Fruit fly (Drosophila melanogaster): ENCODE measurements around the gene sina.
A peak's percentile ranks its signal among the peaks of the same experiment; 100 is the strongest.

The sina gene

DNA sequence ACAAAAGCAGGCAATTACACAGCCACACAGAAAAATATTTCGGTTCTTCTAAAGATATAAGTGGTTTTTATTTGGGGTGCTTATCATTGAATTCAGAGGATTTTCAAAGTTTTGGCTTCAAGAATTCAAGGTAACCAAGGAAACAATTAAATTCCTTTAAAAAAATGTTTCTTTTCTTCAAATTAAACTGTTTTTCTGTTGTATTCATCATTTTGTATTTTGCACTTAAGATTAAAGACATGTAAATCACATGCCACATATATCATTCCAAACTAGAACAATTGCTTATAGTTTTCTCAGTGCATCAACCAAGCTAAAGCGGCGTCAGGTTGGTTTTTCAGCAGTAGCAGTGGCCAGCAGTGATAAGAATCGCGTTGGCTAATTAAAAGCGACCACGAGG lies 13.0 kb upstream of the sina start (continued):
- no peak for TF ChIP-seq CG12942 (GFP tag; optimal IDR thresholded peaks at IDR 0.05)
- TF ChIP-seq PHDP (tag; optimal IDR thresholded peaks at IDR 0.05) = peak; percentile 16
- TF ChIP-seq GATAe (GFP tag; conservative IDR thresholded peaks at IDR 0.05) = no peak
- peak; percentile 16 for TF ChIP-seq CG3281 (GFP tag; optimal IDR thresholded peaks at IDR 0.05)
- TF ChIP-seq CG10147 (GFP tag; optimal IDR thresholded peaks at IDR 0.05) = peak; percentile 14
- TF ChIP-seq CG6765 (GFP tag; optimal IDR thresholded peaks at IDR 0.05) = peak; percentile 15
- no peak for TF ChIP-seq run (tag; optimal IDR thresholded peaks at IDR 0.05)
- TF ChIP-seq crc (GFP tag; optimal IDR thresholded peaks at IDR 0.05) = peak; percentile 3
- TF ChIP-seq CG10267 (tag; optimal IDR thresholded peaks at IDR 0.05) = peak; percentile 12
- peak; percentile 43; the same call in 1 of the 2 replicates for TF ChIP-seq seq (GFP tag; IDR thresholded peaks at IDR 0.05)
- TF ChIP-seq Blimp-1 (GFP tag; optimal IDR thresholded peaks at IDR 0.05) = peak; percentile 9
- peak in 1 of 2 experiments; percentile 8 for TF ChIP-seq chif (GFP tag; optimal IDR thresholded peaks at IDR 0.05)
- no peak for TF ChIP-seq pb (GFP tag; optimal IDR thresholded peaks at IDR 0.05)
- peak; percentile 62 for TF ChIP-seq sens (GFP tag)
- TF ChIP-seq CG17361 (GFP tag; IDR thresholded peaks at IDR 0.05) = peak; percentile 53; the same call in 1 of the 3 replicates
- no peak for TF ChIP-seq Poxn (GFP tag; IDR thresholded peaks at IDR 0.05)
- no peak for TF ChIP-seq org-1 (GFP tag; optimal IDR thresholded peaks at IDR 0.05)
- TF ChIP-seq CG12659 (GFP tag; optimal IDR thresholded peaks at IDR 0.05) = peak; percentile 41
- peak; percentile 20 for TF ChIP-seq nmo (GFP tag; optimal IDR thresholded peaks at IDR 0.05)
- TF ChIP-seq fd3F (GFP tag; optimal IDR thresholded peaks at IDR 0.05) = peak; percentile 57
- no peak for TF ChIP-seq CG13287 (GFP tag; IDR thresholded peaks at IDR 0.05; ENCODE audit: partially characterized antibody)
- peak; percentile 44 for TF ChIP-seq CG30403 (GFP tag; optimal IDR thresholded peaks at IDR 0.05)
- 0 out of 2 replicates have a peak, but pooled peaks have one; percentile 30 for TF ChIP-seq ranshi (GFP tag; IDR thresholded peaks at IDR 0.05)
- peak; percentile 30 for TF ChIP-seq Abd-B (GFP tag; optimal IDR thresholded peaks at IDR 0.05)
- peak; percentile 30 for TF ChIP-seq CG10979 (tag; optimal IDR thresholded peaks at IDR 0.05)
- TF ChIP-seq CG7556 (GFP tag; optimal IDR thresholded peaks at IDR 0.05) = peak; percentile 71
- TF ChIP-seq CG14014 (GFP tag; IDR thresholded peaks at IDR 0.05) = no peak
- peak; percentile 55 for TF ChIP-seq CG13296 (GFP tag; optimal IDR thresholded peaks at IDR 0.05)
- TF ChIP-seq Pdp1 (GFP tag; optimal IDR thresholded peaks at IDR 0.05) = peak in 1 of 2 experiments; percentile 9
- TF ChIP-seq bcd (GFP tag; optimal IDR thresholded peaks at IDR 0.05) = no peak
- peak; percentile 3 for TF ChIP-seq exex (tag; optimal IDR thresholded peaks at IDR 0.05)
- TF ChIP-seq E2f1 (GFP tag; IDR thresholded peaks at IDR 0.05) = peak; percentile 54
- no peak for TF ChIP-seq pnt (GFP tag; optimal IDR thresholded peaks at IDR 0.05)
- no peak for TF ChIP-seq CG13775 (GFP tag; optimal IDR thresholded peaks at IDR 0.05)
- peak; percentile 77 for TF ChIP-seq CG15269 (tag; optimal IDR thresholded peaks at IDR 0.05)
- peak; percentile 58 for TF ChIP-seq CoRest (tag; optimal IDR thresholded peaks at IDR 0.05)
- TF ChIP-seq bigmax (GFP tag; optimal IDR thresholded peaks at IDR 0.05) = no peak
- peak; percentile 46 for TF ChIP-seq unpg (GFP tag; optimal IDR thresholded peaks at IDR 0.05)
- TF ChIP-seq Sox100B (GFP tag; optimal IDR thresholded peaks at IDR 0.05) = peak; percentile 19
- no peak for TF ChIP-seq disco-r (GFP tag; optimal IDR thresholded peaks at IDR 0.05)
- peak; percentile 13 for TF ChIP-seq Dek (tag; optimal IDR thresholded peaks at IDR 0.05)
- no peak for TF ChIP-seq Dip2 (GFP tag; IDR thresholded peaks at IDR 0.05)
- peak; percentile 34; the same call in 1 of the 2 replicates for TF ChIP-seq Rfx (GFP tag; IDR thresholded peaks at IDR 0.05)
- TF ChIP-seq CG10543 (GFP tag; optimal IDR thresholded peaks at IDR 0.05) = peak; percentile 23
- peak; percentile 37 for TF ChIP-seq Hmr (GFP tag; optimal IDR thresholded peaks at IDR 0.05)
- TF ChIP-seq ems (GFP tag; optimal IDR thresholded peaks at IDR 0.05) = peak; percentile 20
- peak; percentile 29; the same call in 1 of the 2 replicates for TF ChIP-seq Oaz (GFP tag; IDR thresholded peaks at IDR 0.05)
- TF ChIP-seq grau (tag; optimal IDR thresholded peaks at IDR 0.05) = peak; percentile 47
- TF ChIP-seq CG2712 (tag; optimal IDR thresholded peaks at IDR 0.05) = no peak
- peak; percentile 23 for TF ChIP-seq Fer3 (tag; optimal IDR thresholded peaks at IDR 0.05)
